Worm (Caenorhabditis elegans) whole organism, L1 larva: ENCODE results near the gene C14A11.6.

Source experiments
- C04F5.9 ChIP-seq: sonication (generic microtip); optimal IDR thresholded peaks from 2 replicates; lab custom pipeline; 2016; ENCODE audit warnings: missing genetic modification characterization, missing compliant biosample characterization
- C16A3.4 ChIP-seq: fragments of 150-350 bp; optimal IDR thresholded peaks from 2 replicates; lab custom pipeline; 2014; ENCODE audit warnings: missing biosample characterization, missing genetic modification characterization
- C34B4.2 ChIP-seq: sonication (generic microtip); optimal IDR thresholded peaks from 2 replicates; lab custom pipeline; 2017; ENCODE audit warnings: mild to moderate bottlenecking, missing genetic modification characterization, missing compliant biosample characterization
- Y116A8C.19 ChIP-seq: sonication (generic microtip); optimal IDR thresholded peaks from 2 replicates; lab custom pipeline; 2016; ENCODE audit warnings: missing compliant biosample characterization, missing genetic modification characterization, borderline replicate concordance
- aha-1 ChIP-seq: fragments of 150-350 bp; optimal IDR thresholded peaks from 2 replicates; lab custom pipeline; 2014; ENCODE audit warnings: missing biosample characterization, missing genetic modification characterization
- alr-1 ChIP-seq: fragments of 200-800 bp; sonication (Bioruptor generic); optimal IDR thresholded peaks from 2 replicates; lab custom pipeline; 2018; ENCODE audit warnings: borderline replicate concordance, mild to moderate bottlenecking, missing genetic modification characterization, missing compliant biosample characterization
- aly-2 ChIP-seq: fragments of 150-350 bp; optimal IDR thresholded peaks from 2 replicates; lab custom pipeline; 2014; ENCODE audit warnings: missing biosample characterization, missing genetic modification characterization
- ama-1 ChIP-seq: fragments of 150-350 bp; optimal IDR thresholded peaks from 2 replicates; lab custom pipeline; 2014
- blmp-1 ChIP-seq: fragments of 150-350 bp; optimal IDR thresholded peaks from 2 replicates; lab custom pipeline; 2014; ENCODE audit warnings: missing biosample characterization, missing genetic modification characterization
- ceh-63 ChIP-seq: fragments of 200-800 bp; sonication (Bioruptor generic); optimal IDR thresholded peaks from 2 replicates; lab custom pipeline; 2018; ENCODE audit warnings: mild to moderate bottlenecking, missing genetic modification characterization, missing compliant biosample characterization
- ceh-8 ChIP-seq: fragments of 200-800 bp; sonication (Bioruptor generic); optimal IDR thresholded peaks from 2 replicates; lab custom pipeline; 2018; ENCODE audit warnings: mild to moderate bottlenecking, missing genetic modification characterization, moderate library complexity, missing compliant biosample characterization
- ceh-90 ChIP-seq: sonication (generic microtip); optimal IDR thresholded peaks from 2 replicates; lab custom pipeline; 2016; ENCODE audit warnings: missing genetic modification characterization, missing compliant biosample characterization
- dpl-1 ChIP-seq, 3 experiments: fragments of 150-350 bp in 2 of 3; sonication (generic microtip) in 1 of 3; optimal IDR thresholded peaks; 2 replicates each; lab custom pipeline; 2014 to 2017; ENCODE audit warnings: missing biosample characterization in 3 of 3, missing genetic modification characterization in 3 of 3, missing genetic modification reagents in 3 of 3
- dsc-1 ChIP-seq: sonication (generic microtip); optimal IDR thresholded peaks from 2 replicates; lab custom pipeline; 2016; ENCODE audit warnings: mild to moderate bottlenecking, missing genetic modification characterization, missing compliant biosample characterization
- efl-3 ChIP-seq: fragments of 200-800 bp; sonication (Bioruptor generic); optimal IDR thresholded peaks from 2 replicates; lab custom pipeline; 2018; ENCODE audit warnings: mild to moderate bottlenecking, missing genetic modification characterization, missing compliant biosample characterization
- egl-13 ChIP-seq: sonication (generic microtip); optimal IDR thresholded peaks from 2 replicates; lab custom pipeline; 2016; ENCODE audit warnings: missing genotype, missing genetic modification reagents, missing genetic modification characterization, missing compliant biosample characterization
- egl-27 ChIP-seq, 2 experiments: fragments of 150-350 bp in 1 of 2; sonication (generic microtip); optimal IDR thresholded peaks; 3 replicates each; lab custom pipeline; 2017 to 2018; ENCODE audit warnings: missing biosample characterization in 2 of 2, missing genetic modification characterization in 2 of 2, missing genetic modification reagents in 2 of 2
- elt-3 ChIP-seq, 6 experiments: fragments of 150-350 bp in 1 of 6; sonication (generic microtip); optimal IDR thresholded peaks; 2 replicates each; lab custom pipeline; 2017 to 2018; ENCODE audit warnings: missing biosample characterization in 6 of 6, missing genetic modification characterization in 6 of 6, inconsistent platforms in 1 of 6
- ets-5 ChIP-seq: fragments of 200-800 bp; sonication (Bioruptor generic); IDR thresholded peaks from 2 replicates; pipeline ENCODE4 v1.3.6; 2022; ENCODE audit warnings: missing genetic modification characterization, missing compliant biosample characterization
- fkh-10 ChIP-seq: sonication (generic microtip); optimal IDR thresholded peaks from 2 replicates; lab custom pipeline; 2017; ENCODE audit warnings: missing biosample characterization, missing genetic modification reagents, missing genetic modification characterization
- fos-1 ChIP-seq: fragments of 150-350 bp; optimal IDR thresholded peaks from 2 replicates; lab custom pipeline; 2014; ENCODE audit warnings: missing biosample characterization, missing genetic modification characterization
- grh-1 ChIP-seq: fragments of 200-800 bp; sonication (Bioruptor generic); IDR thresholded peaks from 2 replicates; pipeline ENCODE4 v1.3.6; 2022; ENCODE audit warnings: missing genetic modification reagents, missing genetic modification characterization, missing compliant biosample characterization
- hlh-4 ChIP-seq: sonication (generic microtip); optimal IDR thresholded peaks from 2 replicates; lab custom pipeline; 2016; ENCODE audit warnings: mild to moderate bottlenecking, missing genetic modification characterization, missing compliant biosample characterization
- hpl-2 ChIP-seq: fragments of 150-350 bp; optimal IDR thresholded peaks from 2 replicates; lab custom pipeline; 2014; ENCODE audit warnings: missing biosample characterization, missing genetic modification reagents, missing genetic modification characterization
- jun-1 ChIP-seq: fragments of 150-350 bp; optimal IDR thresholded peaks from 2 replicates; lab custom pipeline; 2014; ENCODE audit warnings: missing biosample characterization, missing genetic modification reagents, missing genetic modification characterization
- lin-14 ChIP-seq: fragments of 200-800 bp; sonication (Bioruptor generic); optimal IDR thresholded peaks from 2 replicates; lab custom pipeline; 2018; ENCODE audit warnings: mild to moderate bottlenecking, missing genetic modification characterization, moderate library complexity, missing compliant biosample characterization
- lin-15B ChIP-seq: fragments of 150-350 bp; sonication (generic microtip); optimal IDR thresholded peaks from 3 replicates; lab custom pipeline; 2014; ENCODE audit warnings: missing biosample characterization, missing genetic modification characterization
- lsy-2 ChIP-seq, 2 experiments: fragments of 150-350 bp; optimal IDR thresholded peaks; 2 replicates each; lab custom pipeline; 2014; ENCODE audit warnings: missing biosample characterization in 2 of 2, missing genetic modification characterization in 2 of 2
- mdl-1 ChIP-seq, 2 experiments: fragments of 150-350 bp; optimal IDR thresholded peaks; 2 replicates each; lab custom pipeline; 2014 to 2017; ENCODE audit warnings: missing biosample characterization in 2 of 2, missing genetic modification characterization in 2 of 2, inconsistent platforms in 1 of 2
- nhr-11 ChIP-seq: fragments of 150-350 bp; optimal IDR thresholded peaks from 2 replicates; lab custom pipeline; 2014; ENCODE audit warnings: missing biosample characterization, missing genetic modification characterization
- nhr-12 ChIP-seq: sonication (generic microtip); optimal IDR thresholded peaks from 2 replicates; lab custom pipeline; 2017; ENCODE audit warnings: missing biosample characterization, missing genetic modification characterization
- nhr-237 ChIP-seq: fragments of 150-350 bp; optimal IDR thresholded peaks from 2 replicates; lab custom pipeline; 2014; ENCODE audit warnings: missing biosample characterization, missing genetic modification characterization
- nhr-28 ChIP-seq: fragments of 150-350 bp; optimal IDR thresholded peaks from 2 replicates; lab custom pipeline; 2014; ENCODE audit warnings: missing biosample characterization, missing genetic modification characterization
- nhr-76 ChIP-seq: sonication (generic microtip); optimal IDR thresholded peaks from 2 replicates; lab custom pipeline; 2017; ENCODE audit warnings: missing biosample characterization, missing genetic modification characterization
- nhr-84 ChIP-seq: sonication (generic microtip); optimal IDR thresholded peaks from 2 replicates; lab custom pipeline; 2017; ENCODE audit warnings: missing biosample characterization, missing genetic modification characterization
- nhr-85 ChIP-seq: sonication (generic microtip); peaks from one replicate; lab custom pipeline; 2016; ENCODE audit warnings: missing genetic modification characterization, inconsistent platforms, missing compliant biosample characterization
- pax-3 ChIP-seq: fragments of 200-800 bp; sonication (Bioruptor generic); optimal IDR thresholded peaks from 2 replicates; lab custom pipeline; 2018; ENCODE audit warnings: mild to moderate bottlenecking, missing genetic modification characterization, moderate library complexity, missing compliant biosample characterization
- skn-1 ChIP-seq: fragments of 150-350 bp; optimal IDR thresholded peaks from 2 replicates; lab custom pipeline; 2014; ENCODE audit warnings: missing biosample characterization, missing genetic modification characterization
- snpc-4 ChIP-seq: fragments of 150-350 bp; optimal IDR thresholded peaks from 2 replicates; lab custom pipeline; 2014; ENCODE audit warnings: missing biosample characterization, missing genetic modification characterization
- sup-37 ChIP-seq: fragments of 200-800 bp; sonication (Bioruptor generic); optimal IDR thresholded peaks from 2 replicates; lab custom pipeline; 2018; ENCODE audit warnings: mild to moderate bottlenecking, missing genetic modification characterization, missing compliant biosample characterization
- swsn-7 ChIP-seq: sonication (generic microtip); optimal IDR thresholded peaks from 2 replicates; lab custom pipeline; 2016; ENCODE audit warnings: missing genetic modification characterization, missing compliant biosample characterization
- unc-130 ChIP-seq: fragments of 150-350 bp; optimal IDR thresholded peaks from 2 replicates; lab custom pipeline; 2017; ENCODE audit warnings: missing biosample characterization, missing genetic modification characterization, inconsistent platforms
- unc-30 ChIP-seq: sonication (generic microtip); optimal IDR thresholded peaks from 2 replicates; lab custom pipeline; 2017; ENCODE audit warnings: missing biosample characterization, missing genetic modification characterization
- unc-62 ChIP-seq: fragments of 150-350 bp; optimal IDR thresholded peaks from 2 replicates; lab custom pipeline; 2014; ENCODE audit warnings: missing biosample characterization, missing genetic modification reagents, missing genetic modification characterization
- unc-86 ChIP-seq: sonication (generic microtip); optimal IDR thresholded peaks from 2 replicates; lab custom pipeline; 2016; ENCODE audit warnings: missing genetic modification characterization, missing compliant biosample characterization
- unc-98 ChIP-seq: fragments of 200-800 bp; sonication (Bioruptor generic); IDR thresholded peaks from 2 replicates; pipeline ENCODE4 v1.3.6; 2022; ENCODE audit warnings: missing genetic modification characterization, missing compliant biosample characterization
- vab-15 ChIP-seq: sonication (generic microtip); optimal IDR thresholded peaks from 2 replicates; lab custom pipeline; 2017; ENCODE audit warnings: missing genotype, mild to moderate bottlenecking, missing genetic modification characterization, missing compliant biosample characterization
- xbp-1 ChIP-seq: sonication (generic microtip); optimal IDR thresholded peaks from 2 replicates; lab custom pipeline; 2016; ENCODE audit warnings: missing genetic modification characterization, missing compliant biosample characterization
- zag-1 ChIP-seq: fragments of 150-350 bp; optimal IDR thresholded peaks from 2 replicates; lab custom pipeline; 2014; ENCODE audit warnings: missing biosample characterization, missing genetic modification characterization
- ztf-11 ChIP-seq, 2 experiments: sonication (generic microtip); optimal IDR thresholded peaks; 2 replicates each; lab custom pipeline; 2016 to 2017; ENCODE audit warnings: missing genetic modification characterization in 2 of 2, missing biosample characterization in 1 of 2, missing compliant biosample characterization in 1 of 2
- ztf-4 ChIP-seq: fragments of 150-350 bp; optimal IDR thresholded peaks from 2 replicates; lab custom pipeline; 2014; ENCODE audit warnings: missing biosample characterization, missing genetic modification characterization

Gene C14A11.6

ce11 chrX:2852388-2852908, 38.5 kb upstream of the C14A11.6 start, which contains the start of gene kin-29 (continued):
- no peak for TF ChIP-seq sup-37
- TF ChIP-seq efl-3 (GFP tag; lab: Kevin White, UChicago) = no peak
- peak; percentile 82 for TF ChIP-seq blmp-1 (tag; lab: Kevin White, UChicago)
- TF ChIP-seq hpl-2 = peak; percentile 74
- TF ChIP-seq ceh-63 (GFP tag; lab: Kevin White, UChicago) = no peak
- peak; percentile 92 for TF ChIP-seq swsn-7 (tag; lab: Kevin White, UChicago)
- TF ChIP-seq nhr-84 (tag; lab: Kevin White, UChicago) = no peak
- peak; percentile 18 for TF ChIP-seq snpc-4 (tag; lab: Kevin White, UChicago)
- no peak for TF ChIP-seq C34B4.2 (tag; lab: Kevin White, UChicago)
- TF ChIP-seq ama-1 (lab: Kevin White, UChicago) = no peak
- TF ChIP-seq unc-130 (tag; lab: Kevin White, UChicago) = peak; percentile 30
- TF ChIP-seq nhr-12 (tag; lab: Kevin White, UChicago) = no peak
- TF ChIP-seq xbp-1 (tag; lab: Kevin White, UChicago) = peak; percentile 77
- peak in 1 of 2 experiments; percentile 71 for TF ChIP-seq ztf-11 (tag; optimal IDR thresholded peaks at IDR 0.05; lab: Kevin White, UChicago)
- TF ChIP-seq grh-1 (GFP tag; lab: Robert Waterston, UW) = 0 out of 2 replicates have a peak, but pooled peaks have one; percentile 27
- TF ChIP-seq fos-1 = peak; percentile 48
- TF ChIP-seq egl-13 (tag; lab: Kevin White, UChicago) = peak; percentile 64
- no peak for TF ChIP-seq vab-15 (tag; lab: Kevin White, UChicago)
- no peak for TF ChIP-seq aha-1 (tag; lab: Kevin White, UChicago)
- TF ChIP-seq nhr-76 (tag; lab: Kevin White, UChicago) = no peak
- TF ChIP-seq lin-15B = peak; percentile 11
- TF ChIP-seq ceh-90 (tag; lab: Kevin White, UChicago) = no peak
- TF ChIP-seq jun-1 = peak; percentile 90
- no peak for TF ChIP-seq unc-98 (GFP tag; lab: Robert Waterston, UW)
- TF ChIP-seq nhr-85 (tag; lab: Kevin White, UChicago) = peak; percentile 93
- peak in 1 of 2 experiments; percentile 84 for TF ChIP-seq mdl-1 (tag; optimal IDR thresholded peaks at IDR 0.05; lab: Kevin White, UChicago)
- TF ChIP-seq ztf-4 = peak; percentile 72
- TF ChIP-seq unc-62 (GFP tag; lab: Kevin White, UChicago) = no peak
- peak; percentile 84 for TF ChIP-seq skn-1 (tag; lab: Kevin White, UChicago)
- peak; percentile 86 for TF ChIP-seq unc-86 (tag; lab: Kevin White, UChicago)
- TF ChIP-seq ets-5 (GFP tag; lab: Robert Waterston, UW) = no peak
- no peak for TF ChIP-seq zag-1
- TF ChIP-seq elt-3 (tag; optimal IDR thresholded peaks at IDR 0.05; lab: Kevin White, UChicago) = peak in 4 of 6 experiments; percentile 4 to 70 (median 39)
- TF ChIP-seq lin-14 (GFP tag; lab: Kevin White, UChicago) = peak; percentile 96
- peak; percentile 26 to 45 for TF ChIP-seq egl-27 (tag; optimal IDR thresholded peaks at IDR 0.05; lab: Kevin White, UChicago)
- TF ChIP-seq nhr-237 (tag; lab: Kevin White, UChicago) = peak; percentile 43
- TF ChIP-seq dpl-1 (GFP tag; optimal IDR thresholded peaks at IDR 0.05; lab: Kevin White, UChicago) = peak in 2 of 3 experiments; percentile 33 to 41
- peak; percentile 35 for TF ChIP-seq ceh-8
- peak; percentile 24 for TF ChIP-seq C04F5.9 (tag; lab: Kevin White, UChicago)
- TF ChIP-seq alr-1 (tag; lab: Kevin White, UChicago) = no peak
- TF ChIP-seq unc-30 (tag; lab: Kevin White, UChicago) = no peak
- TF ChIP-seq fkh-10 (GFP tag; lab: Kevin White, UChicago) = peak; percentile 89
- no peak for TF ChIP-seq Y116A8C.19 (tag; lab: Kevin White, UChicago)
- TF ChIP-seq pax-3 (tag; lab: Kevin White, UChicago) = peak; percentile 67
- peak; percentile 87 for TF ChIP-seq dsc-1 (tag; lab: Kevin White, UChicago)
- TF ChIP-seq C16A3.4 (tag; lab: Kevin White, UChicago) = peak; percentile 86
- no peak for TF ChIP-seq nhr-28 (tag; lab: Kevin White, UChicago)
- TF ChIP-seq aly-2 (tag; lab: Kevin White, UChicago) = no peak
- TF ChIP-seq lsy-2 (tag; optimal IDR thresholded peaks at IDR 0.05; lab: Kevin White, UChicago) = peak; percentile 55 to 82
- no peak for TF ChIP-seq nhr-11 (tag; lab: Kevin White, UChicago)
- TF ChIP-seq hlh-4 (tag; lab: Kevin White, UChicago) = no peak
